Worm (Caenorhabditis elegans) whole organism, L4 larva: ENCODE results near the gene F35E8.6.

Experiments
- D1046.2 ChIP-seq: fragments of 200-800 bp; sonication (Bioruptor generic); IDR thresholded peaks from 2 replicates; pipeline ENCODE4 v1.3.6; 2022; ENCODE audit warnings: missing genetic modification characterization, missing compliant biosample characterization
- F37D6.2 ChIP-seq: sonication (generic microtip); optimal IDR thresholded peaks from 2 replicates; lab custom pipeline; 2016; ENCODE audit warnings: mild to moderate bottlenecking, missing genetic modification characterization, missing compliant biosample characterization
- F49E8.2 ChIP-seq: sonication (generic microtip); optimal IDR thresholded peaks from 2 replicates; lab custom pipeline; 2016; ENCODE audit warnings: missing compliant biosample characterization, mild to moderate bottlenecking, missing genetic modification characterization, borderline replicate concordance
- R02D3.7 ChIP-seq: fragments of 150-350 bp; sonication (generic microtip); optimal IDR thresholded peaks from 3 replicates; lab custom pipeline; 2014; ENCODE audit warnings: missing biosample characterization, missing genetic modification characterization
- T20F7.1 ChIP-seq: fragments of 200-800 bp; sonication (Bioruptor generic); optimal IDR thresholded peaks from 2 replicates; lab custom pipeline; 2018; ENCODE audit warnings: mild to moderate bottlenecking, missing genetic modification characterization, missing compliant biosample characterization
- T26A8.4 ChIP-seq: fragments of 200-800 bp; sonication (Bioruptor generic); IDR thresholded peaks from 2 replicates; pipeline ENCODE4 v1.3.6; 2022; ENCODE audit warnings: missing genetic modification characterization, missing compliant biosample characterization
- Y105C5A.15 ChIP-seq: fragments of 200-800 bp; sonication (Bioruptor generic); IDR thresholded peaks from 2 replicates; pipeline ENCODE4 v1.3.6; 2022; ENCODE audit warnings: missing genetic modification characterization, missing compliant biosample characterization
- Y5F2A.4 ChIP-seq: fragments of 200-800 bp; sonication (Bioruptor generic); optimal IDR thresholded peaks from 2 replicates; lab custom pipeline; 2018; ENCODE audit warnings: mild to moderate bottlenecking, missing genetic modification characterization, missing compliant biosample characterization
- ZK337.2 ChIP-seq: fragments of 200-800 bp; sonication (Bioruptor generic); IDR thresholded peaks from 2 replicates; pipeline ENCODE4 v1.3.6; 2022; ENCODE audit warnings: missing genetic modification reagents, missing genetic modification characterization, missing compliant biosample characterization
- ama-1 ChIP-seq: fragments of 150-350 bp; optimal IDR thresholded peaks from 2 replicates; lab custom pipeline; 2014; ENCODE audit warnings: inconsistent platforms, mixed read lengths
- ceh-44 ChIP-seq: fragments of 200-800 bp; sonication (Bioruptor generic); IDR thresholded peaks from 2 replicates; pipeline ENCODE4 v1.3.6; 2022; ENCODE audit warnings: missing genetic modification reagents, missing genetic modification characterization, missing compliant biosample characterization
- ceh-82 ChIP-seq: sonication (generic microtip); optimal IDR thresholded peaks from 2 replicates; lab custom pipeline; 2017; ENCODE audit warnings: missing biosample characterization, missing genetic modification characterization
- ces-1 ChIP-seq: fragments of 150-350 bp; sonication (generic microtip); optimal IDR thresholded peaks from 4 replicates; lab custom pipeline; 2014; ENCODE audit warnings: missing biosample characterization, missing genetic modification reagents, missing genetic modification characterization
- cey-2 ChIP-seq: sonication (generic microtip); optimal IDR thresholded peaks from 3 replicates; lab custom pipeline; 2017; ENCODE audit warnings: missing genetic modification characterization, mild to moderate bottlenecking, missing compliant biosample characterization, antibody characterized with exemption, borderline replicate concordance; ENCODE audit not compliant: insufficient read depth
- ctbp-1 ChIP-seq: fragments of 200-800 bp; sonication (Bioruptor generic); IDR thresholded peaks from 2 replicates; pipeline ENCODE4 v1.3.6; 2022; ENCODE audit warnings: missing genetic modification reagents, missing genetic modification characterization, missing compliant biosample characterization
- dmd-8 ChIP-seq: fragments of 200-800 bp; sonication (Bioruptor generic); IDR thresholded peaks from 2 replicates; pipeline ENCODE4 v1.3.6; 2022; ENCODE audit warnings: missing genetic modification characterization, missing compliant biosample characterization
- dmd-9 ChIP-seq: fragments of 200-800 bp; sonication (Bioruptor generic); IDR thresholded peaks from 2 replicates; pipeline ENCODE4 v1.3.6; 2022; ENCODE audit warnings: missing genetic modification reagents, missing genetic modification characterization, missing compliant biosample characterization
- duxl-1 ChIP-seq: sonication (generic microtip); optimal IDR thresholded peaks from 2 replicates; lab custom pipeline; 2016; ENCODE audit warnings: mild to moderate bottlenecking, missing genetic modification characterization, moderate library complexity, missing compliant biosample characterization; ENCODE audit not compliant: poor library complexity
- egl-27 ChIP-seq: sonication (generic microtip); optimal IDR thresholded peaks from 3 replicates; lab custom pipeline; 2017; ENCODE audit warnings: missing biosample characterization, missing genetic modification reagents, missing genetic modification characterization
- egl-43 ChIP-seq: fragments of 200-800 bp; sonication (Bioruptor generic); IDR thresholded peaks from 2 replicates; pipeline ENCODE4 v1.3.6; 2022; ENCODE audit warnings: missing genetic modification reagents, missing genetic modification characterization, missing compliant biosample characterization
- fkh-10 ChIP-seq: fragments of 150-350 bp; optimal IDR thresholded peaks from 2 replicates; lab custom pipeline; 2014; ENCODE audit warnings: missing biosample characterization, missing genetic modification reagents, missing genetic modification characterization
- gei-8 ChIP-seq: fragments of 200-800 bp; sonication (Bioruptor generic); optimal IDR thresholded peaks from 2 replicates; lab custom pipeline; 2018; ENCODE audit warnings: mild to moderate bottlenecking, missing genetic modification characterization, missing compliant biosample characterization
- hlh-30 ChIP-seq: sonication (generic microtip); optimal IDR thresholded peaks from 2 replicates; lab custom pipeline; 2017; ENCODE audit warnings: antibody characterized with exemption, mild to moderate bottlenecking, missing genetic modification characterization, missing compliant biosample characterization; ENCODE audit not compliant: insufficient read depth
- jun-1 ChIP-seq: fragments of 150-350 bp; optimal IDR thresholded peaks from 2 replicates; lab custom pipeline; 2014; ENCODE audit warnings: missing biosample characterization, missing genetic modification reagents, missing genetic modification characterization
- lin-13 ChIP-seq: fragments of 150-350 bp; optimal IDR thresholded peaks from 2 replicates; lab custom pipeline; 2014; ENCODE audit warnings: missing biosample characterization, missing genetic modification reagents, missing genetic modification characterization
- lin-15B ChIP-seq: fragments of 150-350 bp; sonication (generic microtip); optimal IDR thresholded peaks from 3 replicates; lab custom pipeline; 2014; ENCODE audit warnings: missing biosample characterization, missing genetic modification characterization
- lin-29 ChIP-seq: fragments of 200-800 bp; sonication (Bioruptor generic); IDR thresholded peaks from 2 replicates; pipeline ENCODE4 v1.3.6; 2022; ENCODE audit warnings: missing genetic modification reagents, missing genetic modification characterization, missing compliant biosample characterization
- lir-3 ChIP-seq: sonication (generic microtip); optimal IDR thresholded peaks from 2 replicates; lab custom pipeline; 2016; ENCODE audit warnings: mild to moderate bottlenecking, missing genetic modification characterization, missing compliant biosample characterization
- madf-5 ChIP-seq, 2 experiments: fragments of 200-800 bp; sonication (Bioruptor generic); IDR thresholded peaks; 2 replicates each; pipeline ENCODE4 v1.3.6; 2022; ENCODE audit warnings: missing compliant biosample characterization in 2 of 2, missing genetic modification characterization in 2 of 2
- madf-9 ChIP-seq: fragments of 200-800 bp; sonication (Bioruptor generic); conservative IDR thresholded peaks from 2 replicates; pipeline ENCODE4 v1.3.6; 2022; ENCODE audit warnings: missing genetic modification reagents, missing genetic modification characterization, missing compliant biosample characterization
- mdl-1 ChIP-seq, 2 experiments: fragments of 150-350 bp in 1 of 2; sonication (generic microtip) in 1 of 2; optimal IDR thresholded peaks; 2 replicates each; lab custom pipeline; 2014 to 2017; ENCODE audit warnings: missing biosample characterization in 2 of 2, missing genetic modification characterization in 2 of 2
- mxl-3 ChIP-seq: fragments of 200-800 bp; sonication (Bioruptor generic); optimal IDR thresholded peaks from 2 replicates; lab custom pipeline; 2018; ENCODE audit warnings: mild to moderate bottlenecking, missing genetic modification characterization, missing compliant biosample characterization
- nhr-111 ChIP-seq: fragments of 200-800 bp; sonication (Bioruptor generic); optimal IDR thresholded peaks from 2 replicates; lab custom pipeline; 2018; ENCODE audit warnings: mild to moderate bottlenecking, missing genetic modification characterization, missing compliant biosample characterization
- nhr-237 ChIP-seq: sonication (generic microtip); optimal IDR thresholded peaks from 2 replicates; lab custom pipeline; 2017; ENCODE audit warnings: missing biosample characterization, missing genetic modification characterization
- nhr-25 ChIP-seq: sonication (generic microtip); optimal IDR thresholded peaks from 2 replicates; lab custom pipeline; 2017; ENCODE audit warnings: missing genetic modification characterization, mild to moderate bottlenecking, missing compliant biosample characterization, antibody characterized with exemption, moderate library complexity, borderline replicate concordance; ENCODE audit not compliant: insufficient read depth
- nhr-28 ChIP-seq: fragments of 150-350 bp; optimal IDR thresholded peaks from 2 replicates; lab custom pipeline; 2014; ENCODE audit warnings: missing biosample characterization, missing genetic modification characterization
- nhr-42 ChIP-seq: fragments of 200-800 bp; sonication (Bioruptor generic); IDR thresholded peaks from 2 replicates; pipeline ENCODE4 v1.3.6; 2022; ENCODE audit warnings: missing genetic modification characterization, missing compliant biosample characterization
- nhr-6 ChIP-seq: fragments of 150-350 bp; optimal IDR thresholded peaks from 2 replicates; lab custom pipeline; 2014; ENCODE audit warnings: missing biosample characterization, missing genetic modification characterization
- pha-4 ChIP-seq, 2 experiments: fragments of 150-350 bp in 1 of 2; fragments of 200-800 bp in 1 of 2; sonication (Bioruptor generic) in 1 of 2; IDR thresholded peaks in 1 of 2; optimal IDR thresholded peaks in 1 of 2; 2 replicates each; pipeline versions ENCODE4 v1.3.6 to Lab custom; 2014 to 2022; ENCODE audit warnings: missing genetic modification characterization in 2 of 2, missing genetic modification reagents in 2 of 2, missing biosample characterization in 1 of 2, missing compliant biosample characterization in 1 of 2
- rbr-2 ChIP-seq: sonication (generic microtip); optimal IDR thresholded peaks from 2 replicates; lab custom pipeline; 2016; ENCODE audit warnings: missing genotype, missing genetic modification characterization, missing compliant biosample characterization
- sdz-12 ChIP-seq: fragments of 200-800 bp; sonication (Bioruptor generic); optimal IDR thresholded peaks from 2 replicates; lab custom pipeline; 2018; ENCODE audit warnings: mild to moderate bottlenecking, missing genetic modification characterization, missing compliant biosample characterization
- set-16 ChIP-seq: fragments of 200-800 bp; sonication (Bioruptor generic); IDR thresholded peaks from 2 replicates; pipeline ENCODE4 v1.3.6; 2022; ENCODE audit warnings: missing genetic modification reagents, missing genetic modification characterization, missing compliant biosample characterization
- snpc-4 ChIP-seq: fragments of 150-350 bp; optimal IDR thresholded peaks from 2 replicates; lab custom pipeline; 2014; ENCODE audit warnings: missing biosample characterization, missing genetic modification characterization
- spr-3 ChIP-seq: fragments of 200-800 bp; sonication (Bioruptor generic); optimal IDR thresholded peaks from 2 replicates; lab custom pipeline; 2018; ENCODE audit warnings: mild to moderate bottlenecking, missing genetic modification characterization, missing compliant biosample characterization
- tra-1 ChIP-seq: fragments of 200-800 bp; sonication (Bioruptor generic); IDR thresholded peaks from 2 replicates; pipeline ENCODE4 v1.3.6; 2022; ENCODE audit warnings: missing genetic modification reagents, missing genetic modification characterization, missing compliant biosample characterization
- unc-62 ChIP-seq, 3 experiments: fragments of 150-350 bp in 1 of 3; sonication (generic microtip); optimal IDR thresholded peaks in 2 of 3; peaks in 1 of 3; 1 replicate in 1 of 3; 2 replicates in 2 of 3; lab custom pipeline; 2014 to 2017; ENCODE audit warnings: missing biosample characterization in 3 of 3, missing genetic modification characterization in 3 of 3, missing genetic modification reagents in 3 of 3, missing genotype in 1 of 3
- zfp-3 ChIP-seq: fragments of 200-800 bp; sonication (Bioruptor generic); conservative IDR thresholded peaks from 2 replicates; pipeline ENCODE4 v1.3.6; 2022; ENCODE audit warnings: missing genetic modification reagents, missing genetic modification characterization, missing compliant biosample characterization
- zip-11 ChIP-seq: fragments of 200-800 bp; sonication (Bioruptor generic); IDR thresholded peaks from 2 replicates; pipeline ENCODE4 v1.3.6; 2022; ENCODE audit warnings: missing genetic modification characterization, missing compliant biosample characterization
- zip-2 ChIP-seq: fragments of 150-350 bp; optimal IDR thresholded peaks from 2 replicates; lab custom pipeline; 2014; ENCODE audit warnings: missing biosample characterization, missing genetic modification characterization
- ztf-7 ChIP-seq: fragments of 150-350 bp; optimal IDR thresholded peaks from 2 replicates; lab custom pipeline; 2014; ENCODE audit warnings: missing biosample characterization, missing genetic modification characterization

The F35E8.6 gene

ce11 chrV:15880705-15881104 is 31.2 kb upstream of the F35E8.6 start:
- TF ChIP-seq egl-43, result no peak
- TF ChIP-seq ces-1 (GFP tag; lab: Kevin White, UChicago), result no peak
- TF ChIP-seq gei-8 (GFP tag; lab: Kevin White, UChicago), result no peak
- TF ChIP-seq jun-1 (tag; lab: Kevin White, UChicago), result peak; percentile 7
- TF ChIP-seq lin-29 (GFP tag; lab: Robert Waterston, UW), result no peak
- no peak for TF ChIP-seq set-16 (GFP tag; lab: Robert Waterston, UW)
- TF ChIP-seq lin-15B (tag; lab: Kevin White, UChicago), result no peak
- peak; percentile 95 for TF ChIP-seq nhr-28 (tag; lab: Kevin White, UChicago)
- TF ChIP-seq madf-5 (GFP tag; IDR thresholded peaks at IDR 0.05; lab: Robert Waterston, UW), result no peak
- TF ChIP-seq spr-3 (GFP tag; lab: Kevin White, UChicago), result no peak
- no peak for TF ChIP-seq dmd-9 (GFP tag; lab: Robert Waterston, UW)
- peak; percentile 82 for TF ChIP-seq cey-2 (tag; lab: Kevin White, UChicago)
- TF ChIP-seq duxl-1 (tag; lab: Kevin White, UChicago), result no peak
- no peak for TF ChIP-seq R02D3.7 (tag; lab: Kevin White, UChicago)
- TF ChIP-seq Y105C5A.15 (GFP tag; lab: Robert Waterston, UW), result no peak
- TF ChIP-seq lir-3 (tag; lab: Kevin White, UChicago), result no peak
- peak; percentile 95 for TF ChIP-seq ztf-7 (tag; lab: Kevin White, UChicago)
- no peak for TF ChIP-seq nhr-111 (GFP tag; lab: Kevin White, UChicago)
- no peak for TF ChIP-seq nhr-237 (tag; lab: Kevin White, UChicago)
- no peak for TF ChIP-seq pha-4 (GFP tag; IDR thresholded peaks at IDR 0.05; lab: Robert Waterston, UW)
- no peak for TF ChIP-seq pha-4 (tag; optimal IDR thresholded peaks at IDR 0.05; lab: Kevin White, UChicago)
- TF ChIP-seq egl-27 (tag; lab: Kevin White, UChicago), result no peak
- TF ChIP-seq snpc-4 (tag; lab: Kevin White, UChicago), result no peak
- no peak for TF ChIP-seq ama-1
- no peak for TF ChIP-seq ZK337.2 (GFP tag; lab: Robert Waterston, UW)
- TF ChIP-seq rbr-2 (tag; lab: Kevin White, UChicago), result peak; percentile 0
- no peak for TF ChIP-seq Y5F2A.4 (GFP tag; lab: Kevin White, UChicago)
- TF ChIP-seq madf-9 (GFP tag; lab: Robert Waterston, UW), result no peak
- no peak for TF ChIP-seq nhr-25 (tag; lab: Kevin White, UChicago)
- TF ChIP-seq mxl-3, result no peak
- TF ChIP-seq F49E8.2 (tag; lab: Kevin White, UChicago), result no peak
- TF ChIP-seq T26A8.4 (GFP tag; lab: Robert Waterston, UW), result no peak
- no peak for TF ChIP-seq tra-1 (GFP tag; lab: Robert Waterston, UW)
- no peak for TF ChIP-seq D1046.2 (GFP tag; lab: Robert Waterston, UW)
- no peak for TF ChIP-seq dmd-8 (GFP tag; lab: Robert Waterston, UW)
- peak; percentile 28 for TF ChIP-seq nhr-6 (tag; lab: Kevin White, UChicago)
- TF ChIP-seq sdz-12 (GFP tag; lab: Kevin White, UChicago), result no peak
- peak in 1 of 2 experiments; percentile 47 for TF ChIP-seq mdl-1 (tag; optimal IDR thresholded peaks at IDR 0.05; lab: Kevin White, UChicago)
- TF ChIP-seq hlh-30 (tag; lab: Kevin White, UChicago), result peak; percentile 59
- no peak for TF ChIP-seq ceh-82
- TF ChIP-seq zip-2 (tag; lab: Kevin White, UChicago), result peak; percentile 73
- no peak for TF ChIP-seq ceh-44 (GFP tag; lab: Robert Waterston, UW)
- TF ChIP-seq zip-11 (GFP tag; lab: Robert Waterston, UW), result no peak
- TF ChIP-seq T20F7.1 (GFP tag; lab: Kevin White, UChicago), result peak; percentile 20
- no peak for TF ChIP-seq lin-13 (GFP tag; lab: Kevin White, UChicago)
- no peak for TF ChIP-seq unc-62 (GFP tag; optimal IDR thresholded peaks at IDR 0.05 in 1 of 2; lab: Kevin White, UChicago)
- no peak for TF ChIP-seq unc-62 (tag; optimal IDR thresholded peaks at IDR 0.05; lab: Kevin White, UChicago)
- no peak for TF ChIP-seq zfp-3
- no peak for TF ChIP-seq fkh-10 (GFP tag; lab: Kevin White, UChicago)
- TF ChIP-seq nhr-42 (GFP tag; lab: Robert Waterston, UW), result no peak
- no peak for TF ChIP-seq ctbp-1 (GFP tag; lab: Robert Waterston, UW)
- TF ChIP-seq F37D6.2 (tag; lab: Kevin White, UChicago), result no peak
